Worm (Caenorhabditis elegans) whole organism, late embryonic: ENCODE data around the gene F58E6.5.

Source experiments
- K09A11.1 ChIP-seq: sonication (generic microtip); optimal IDR thresholded peaks from 2 replicates; lab custom pipeline; 2017; ENCODE audit warnings: antibody characterized with exemption, mild to moderate bottlenecking, missing genetic modification characterization, missing compliant biosample characterization; ENCODE audit not compliant: insufficient read depth
- Y22D7AL.16 ChIP-seq: sonication (generic microtip); optimal IDR thresholded peaks from 2 replicates; lab custom pipeline; 2016; ENCODE audit warnings: missing genetic modification characterization, missing compliant biosample characterization
- ama-1 ChIP-seq: fragments of 150-350 bp; optimal IDR thresholded peaks from 2 replicates; lab custom pipeline; 2014
- ceh-14 ChIP-seq: sonication (generic microtip); optimal IDR thresholded peaks from 2 replicates; lab custom pipeline; 2016; ENCODE audit warnings: missing genotype, missing genetic modification characterization, missing compliant biosample characterization
- ceh-18 ChIP-seq: sonication (generic microtip); optimal IDR thresholded peaks from 2 replicates; lab custom pipeline; 2016; ENCODE audit warnings: missing genetic modification characterization, missing compliant biosample characterization
- ceh-19 ChIP-seq: fragments of 200-800 bp; sonication (Bioruptor generic); optimal IDR thresholded peaks from 2 replicates; lab custom pipeline; 2018; ENCODE audit warnings: mild to moderate bottlenecking, missing genetic modification characterization, missing compliant biosample characterization
- ceh-22 ChIP-seq: sonication (generic microtip); optimal IDR thresholded peaks from 2 replicates; lab custom pipeline; 2017; ENCODE audit warnings: missing biosample characterization, missing genetic modification characterization
- ceh-24 ChIP-seq: sonication (generic microtip); optimal IDR thresholded peaks from 2 replicates; lab custom pipeline; 2016; ENCODE audit warnings: mild to moderate bottlenecking, missing genetic modification characterization, missing compliant biosample characterization
- ceh-30 ChIP-seq: fragments of 150-350 bp; optimal IDR thresholded peaks from 2 replicates; lab custom pipeline; 2014; ENCODE audit warnings: missing biosample characterization, missing genetic modification characterization
- ceh-31 ChIP-seq: sonication (generic microtip); optimal IDR thresholded peaks from 2 replicates; lab custom pipeline; 2016; ENCODE audit warnings: missing genetic modification characterization, missing compliant biosample characterization
- ceh-34 ChIP-seq: sonication (generic microtip); optimal IDR thresholded peaks from 2 replicates; lab custom pipeline; 2016; ENCODE audit warnings: mild to moderate bottlenecking, missing genetic modification characterization, missing compliant biosample characterization
- ceh-45 ChIP-seq: fragments of 200-800 bp; sonication (Bioruptor generic); IDR thresholded peaks from 2 replicates; pipeline ENCODE4 v1.3.6; 2022; ENCODE audit warnings: missing genetic modification reagents, missing genetic modification characterization, missing compliant biosample characterization
- ceh-48 ChIP-seq: sonication (generic microtip); optimal IDR thresholded peaks from 2 replicates; lab custom pipeline; 2016; ENCODE audit warnings: missing genetic modification characterization, inconsistent platforms, missing compliant biosample characterization
- ceh-9 ChIP-seq: sonication (generic microtip); optimal IDR thresholded peaks from 2 replicates; lab custom pipeline; 2016; ENCODE audit warnings: mild to moderate bottlenecking, missing genetic modification characterization, inconsistent platforms, missing compliant biosample characterization
- che-1 ChIP-seq: sonication (generic microtip); optimal IDR thresholded peaks from 2 replicates; lab custom pipeline; 2016; ENCODE audit warnings: mild to moderate bottlenecking, missing genetic modification characterization, missing compliant biosample characterization
- dmd-4 ChIP-seq: sonication (generic microtip); optimal IDR thresholded peaks from 2 replicates; lab custom pipeline; 2016; ENCODE audit warnings: borderline replicate concordance, missing genetic modification characterization, missing compliant biosample characterization
- elt-4 ChIP-seq: sonication (generic microtip); optimal IDR thresholded peaks from 2 replicates; lab custom pipeline; 2016; ENCODE audit warnings: missing genetic modification characterization, missing compliant biosample characterization
- eyg-1 ChIP-seq: sonication (generic microtip); optimal IDR thresholded peaks from 2 replicates; lab custom pipeline; 2016; ENCODE audit warnings: missing genotype, missing genetic modification characterization, missing compliant biosample characterization
- fax-1 ChIP-seq: sonication (generic microtip); optimal IDR thresholded peaks from 2 replicates; lab custom pipeline; 2016; ENCODE audit warnings: missing genotype, missing genetic modification characterization, missing compliant biosample characterization
- fkh-6 ChIP-seq: sonication (generic microtip); optimal IDR thresholded peaks from 2 replicates; lab custom pipeline; 2016; ENCODE audit warnings: missing genetic modification characterization, missing compliant biosample characterization
- gmeb-2 ChIP-seq: sonication (generic microtip); optimal IDR thresholded peaks from 2 replicates; lab custom pipeline; 2016; ENCODE audit warnings: missing genetic modification characterization, inconsistent platforms, missing compliant biosample characterization
- lim-6 ChIP-seq: sonication (generic microtip); optimal IDR thresholded peaks from 2 replicates; lab custom pipeline; 2016; ENCODE audit warnings: missing genetic modification characterization, missing compliant biosample characterization
- lin-11 ChIP-seq: fragments of 200-800 bp; sonication (Bioruptor generic); optimal IDR thresholded peaks from 2 replicates; lab custom pipeline; 2018; ENCODE audit warnings: mild to moderate bottlenecking, missing genetic modification characterization, missing compliant biosample characterization
- madf-2 ChIP-seq: sonication (generic microtip); optimal IDR thresholded peaks from 2 replicates; lab custom pipeline; 2017; ENCODE audit warnings: missing genetic modification characterization, missing compliant biosample characterization
- nhr-11 ChIP-seq: fragments of 150-350 bp; optimal IDR thresholded peaks from 2 replicates; lab custom pipeline; 2014; ENCODE audit warnings: missing biosample characterization, missing genetic modification characterization
- nhr-232 ChIP-seq: sonication (generic microtip); optimal IDR thresholded peaks from 2 replicates; lab custom pipeline; 2016; ENCODE audit warnings: missing genetic modification characterization, missing compliant biosample characterization
- odd-2 ChIP-seq: sonication (generic microtip); optimal IDR thresholded peaks from 2 replicates; lab custom pipeline; 2017; ENCODE audit warnings: antibody characterized with exemption, mild to moderate bottlenecking, missing genetic modification characterization, missing compliant biosample characterization
- pag-3 ChIP-seq: sonication (generic microtip); optimal IDR thresholded peaks from 2 replicates; lab custom pipeline; 2016; ENCODE audit warnings: missing compliant biosample characterization, missing genetic modification characterization, borderline replicate concordance
- pat-9 ChIP-seq: fragments of 200-800 bp; sonication (Bioruptor generic); optimal IDR thresholded peaks from 2 replicates; lab custom pipeline; 2018; ENCODE audit warnings: mild to moderate bottlenecking, missing genetic modification characterization, moderate library complexity, missing compliant biosample characterization
- pax-1 ChIP-seq: fragments of 150-350 bp; optimal IDR thresholded peaks from 2 replicates; lab custom pipeline; 2014; ENCODE audit warnings: missing biosample characterization, missing genetic modification characterization
- pha-2 ChIP-seq: sonication (generic microtip); optimal IDR thresholded peaks from 2 replicates; lab custom pipeline; 2017; ENCODE audit warnings: mild to moderate bottlenecking, missing genetic modification characterization, missing compliant biosample characterization
- pqm-1 ChIP-seq: sonication (generic microtip); optimal IDR thresholded peaks from 2 replicates; lab custom pipeline; 2016; ENCODE audit warnings: missing genetic modification characterization, missing compliant biosample characterization
- ref-2 ChIP-seq: sonication (generic microtip); optimal IDR thresholded peaks from 2 replicates; lab custom pipeline; 2016; ENCODE audit warnings: missing genetic modification characterization, missing compliant biosample characterization
- rnt-1 ChIP-seq: sonication (generic microtip); optimal IDR thresholded peaks from 2 replicates; lab custom pipeline; 2016; ENCODE audit warnings: missing genetic modification characterization, missing compliant biosample characterization
- sdc-2 ChIP-seq: sonication (generic microtip); optimal IDR thresholded peaks from 2 replicates; lab custom pipeline; 2016; ENCODE audit warnings: missing genotype, missing genetic modification characterization, missing compliant biosample characterization
- tbx-2 ChIP-seq: sonication (generic microtip); optimal IDR thresholded peaks from 2 replicates; lab custom pipeline; 2016; ENCODE audit warnings: missing genetic modification characterization, missing compliant biosample characterization
- ttx-3 ChIP-seq: sonication (generic microtip); optimal IDR thresholded peaks from 2 replicates; lab custom pipeline; 2016; ENCODE audit warnings: missing genetic modification reagents, missing genetic modification characterization, missing compliant biosample characterization
- unc-3 ChIP-seq, 2 experiments: fragments of 200-800 bp in 1 of 2; sonication (Bioruptor generic) in 1 of 2; sonication (generic microtip) in 1 of 2; conservative IDR thresholded peaks in 1 of 2; optimal IDR thresholded peaks in 1 of 2; 2 replicates each; pipeline versions ENCODE4 v1.3.6 to Lab custom; 2016 to 2022; ENCODE audit warnings: missing compliant biosample characterization in 2 of 2, missing genetic modification characterization in 2 of 2, missing genetic modification reagents in 1 of 2
- unc-55 ChIP-seq: sonication (generic microtip); optimal IDR thresholded peaks from 2 replicates; lab custom pipeline; 2017; ENCODE audit warnings: missing biosample characterization, missing genetic modification reagents, missing genetic modification characterization
- ztf-16 ChIP-seq: sonication (generic microtip); optimal IDR thresholded peaks from 2 replicates; lab custom pipeline; 2017; ENCODE audit warnings: missing genetic modification characterization, missing compliant biosample characterization

Gene F58E6.5

ce11 chrV:9737287-9737686, 17.1 kb downstream of the F58E6.5 start, which contains the start of gene aqp-4:
TSS of gene aqp-4 (plus strand) at chrV:9737556.
- TF ChIP-seq ceh-9 (tag; lab: Kevin White, UChicago): no peak
- no peak for TF ChIP-seq ceh-45 (GFP tag; lab: Robert Waterston, UW)
- TF ChIP-seq pha-2 (tag; lab: Kevin White, UChicago): no peak
- TF ChIP-seq Y22D7AL.16: no peak
- no peak for TF ChIP-seq ama-1 (lab: Kevin White, UChicago)
- no peak for TF ChIP-seq eyg-1 (tag; lab: Kevin White, UChicago)
- TF ChIP-seq, all 69 proteins: peak for 0

- no peak for TF ChIP-seq rnt-1 (tag; lab: Kevin White, UChicago)
- TF ChIP-seq madf-2 (tag; lab: Kevin White, UChicago): no peak
- no peak for TF ChIP-seq ceh-19 (GFP tag; lab: Kevin White, UChicago)
- no peak for TF ChIP-seq ceh-31 (tag; lab: Kevin White, UChicago)
- no peak for TF ChIP-seq ttx-3 (tag; lab: Kevin White, UChicago)
- no peak for TF ChIP-seq lim-6
These were observed 20.4 kb downstream of the F58E6.5 start, which contains the start of gene cal-7 for ce11 chrV:9733920-9734454. TSS of gene cal-7 (plus strand) at chrV:9734103.

ce11 chrV:9731852-9732251, 22.5 kb downstream of the F58E6.5 start:
- TF ChIP-seq fax-1 (tag; lab: Kevin White, UChicago) (no peak), eyg-1 (tag; lab: Kevin White, UChicago) (no peak), pqm-1 (no peak), unc-55 (GFP tag; lab: Kevin White, UChicago) (peak; percentile 10), lin-11 (tag; lab: Kevin White, UChicago) (no peak), odd-2 (tag; lab: Kevin White, UChicago) (no peak), ceh-45 (GFP tag; lab: Robert Waterston, UW) (no peak), pag-3 (no peak), nhr-232 (no peak), ref-2 (tag; lab: Kevin White, UChicago) (peak; percentile 24), ztf-16 (tag; lab: Kevin White, UChicago) (no peak), elt-4 (tag; lab: Kevin White, UChicago) (no peak), pax-1 (tag; lab: Kevin White, UChicago) (no peak), K09A11.1 (tag; lab: Kevin White, UChicago) (no peak), ceh-48 (tag; lab: Kevin White, UChicago) (no peak), ceh-19 (GFP tag; lab: Kevin White, UChicago) (peak; percentile 27), ceh-9 (tag; lab: Kevin White, UChicago) (no peak)

- TF ChIP-seq ttx-3 (tag; lab: Kevin White, UChicago) (no peak), gmeb-2 (no peak), K09A11.1 (tag; lab: Kevin White, UChicago) (peak; percentile 15), unc-3 (GFP tag; conservative IDR thresholded peaks at IDR 0.05; lab: Robert Waterston, UW) (no peak), unc-3 (tag; optimal IDR thresholded peaks at IDR 0.05; lab: Kevin White, UChicago) (peak; percentile 50), tbx-2 (tag; lab: Kevin White, UChicago) (peak; percentile 95), pax-1 (tag; lab: Kevin White, UChicago) (no peak), lim-6 (peak; percentile 32), che-1 (tag; lab: Kevin White, UChicago) (peak; percentile 56), nhr-232 (peak; percentile 33), ztf-16 (tag; lab: Kevin White, UChicago) (peak; percentile 73), ceh-24 (tag; lab: Kevin White, UChicago) (no peak), ceh-19 (GFP tag; lab: Kevin White, UChicago) (peak; percentile 83), fkh-6 (tag; lab: Kevin White, UChicago) (no peak), unc-55 (GFP tag; lab: Kevin White, UChicago) (peak; percentile 96), ceh-22 (tag; lab: Kevin White, UChicago) (peak; percentile 75), odd-2 (tag; lab: Kevin White, UChicago) (no peak), ceh-30 (tag; lab: Kevin White, UChicago) (no peak), ref-2 (tag; lab: Kevin White, UChicago) (peak; percentile 89), eyg-1 (tag; lab: Kevin White, UChicago) (peak; percentile 72), ceh-34 (tag; lab: Kevin White, UChicago) (peak; percentile 95), ama-1 (lab: Kevin White, UChicago) (peak; percentile 91), Y22D7AL.16 (no peak), madf-2 (tag; lab: Kevin White, UChicago) (peak; percentile 73), pag-3 (peak; percentile 55), nhr-11 (tag; lab: Kevin White, UChicago) (no peak), ceh-14 (tag; lab: Kevin White, UChicago) (peak; percentile 59), dmd-4 (tag; lab: Kevin White, UChicago) (peak; percentile 72), sdc-2 (tag; lab: Kevin White, UChicago) (peak; percentile 67), pat-9 (peak; percentile 61), ceh-18 (tag; lab: Kevin White, UChicago) (peak; percentile 96)
These were observed 23.3 kb downstream of the F58E6.5 start for ce11 chrV:9730743-9731706.
